Worm (Caenorhabditis elegans) whole organism, L1 larva: ENCODE measurements around the gene D2021.4.

Experiments
- ama-1 ChIP-seq: fragments of 150-350 bp; optimal IDR thresholded peaks from 2 replicates; lab custom pipeline; 2014
- elt-2 ChIP-seq: sonication (generic microtip); optimal IDR thresholded peaks from 2 replicates; lab custom pipeline; 2016; ENCODE audit warnings: missing genetic modification characterization, mild to moderate bottlenecking, inconsistent platforms, missing compliant biosample characterization, missing genetic modification reagents
- hlh-4 ChIP-seq: sonication (generic microtip); optimal IDR thresholded peaks from 2 replicates; lab custom pipeline; 2016; ENCODE audit warnings: mild to moderate bottlenecking, missing genetic modification characterization, missing compliant biosample characterization
- isw-1 ChIP-seq: fragments of 200-800 bp; sonication (Bioruptor generic); IDR thresholded peaks from 2 replicates; pipeline ENCODE4 v1.3.6; 2022; ENCODE audit warnings: missing genetic modification characterization, missing compliant biosample characterization
- jun-1 ChIP-seq: fragments of 150-350 bp; optimal IDR thresholded peaks from 2 replicates; lab custom pipeline; 2014; ENCODE audit warnings: missing biosample characterization, missing genetic modification reagents, missing genetic modification characterization
- lin-14 ChIP-seq: fragments of 200-800 bp; sonication (Bioruptor generic); optimal IDR thresholded peaks from 2 replicates; lab custom pipeline; 2018; ENCODE audit warnings: mild to moderate bottlenecking, missing genetic modification characterization, moderate library complexity, missing compliant biosample characterization
- lin-39 ChIP-seq: fragments of 150-350 bp; optimal IDR thresholded peaks from 2 replicates; lab custom pipeline; 2014; ENCODE audit warnings: missing biosample characterization, missing genetic modification reagents, missing genetic modification characterization
- nhr-19 ChIP-seq: fragments of 200-800 bp; sonication (Bioruptor generic); conservative IDR thresholded peaks from 2 replicates; pipeline ENCODE4 v1.3.6; 2022; ENCODE audit warnings: missing genetic modification characterization, missing compliant biosample characterization
- pqm-1 ChIP-seq: sonication (generic microtip); optimal IDR thresholded peaks from 3 replicates; lab custom pipeline; 2017; ENCODE audit warnings: missing biosample characterization, missing genetic modification characterization
- sptf-1 ChIP-seq: fragments of 150-350 bp; optimal IDR thresholded peaks from 2 replicates; lab custom pipeline; 2014; ENCODE audit warnings: missing biosample characterization, missing genetic modification characterization
- unc-62 ChIP-seq: fragments of 150-350 bp; optimal IDR thresholded peaks from 2 replicates; lab custom pipeline; 2014; ENCODE audit warnings: missing biosample characterization, missing genetic modification reagents, missing genetic modification characterization
- xbp-1 ChIP-seq: sonication (generic microtip); optimal IDR thresholded peaks from 2 replicates; lab custom pipeline; 2016; ENCODE audit warnings: missing genetic modification characterization, missing compliant biosample characterization

- TF ChIP-seq unc-62 (GFP tag; lab: Kevin White, UChicago) (no peak), lin-14 (GFP tag; lab: Kevin White, UChicago) (no peak), pqm-1 (no peak), xbp-1 (tag; lab: Kevin White, UChicago) (no peak), hlh-4 (no peak), lin-39 (tag; lab: Kevin White, UChicago) (no peak), elt-2 (no peak), jun-1 (tag; lab: Kevin White, UChicago) (no peak), sptf-1 (tag; lab: Kevin White, UChicago) (no peak), nhr-19 (no peak), isw-1 (GFP tag; lab: Robert Waterston, UW) (no peak), ama-1 (no peak)
Observed at ce11 chrX:8523000-8523399, 25.9 kb downstream of the D2021.4 start.
